Fruit fly (Drosophila melanogaster) whole organism, embryonic: ENCODE data around the gene CG17982.

Source experiments
- B-H2 ChIP-seq: fragments of 200-800 bp; sonication (Bioruptor generic); optimal IDR thresholded peaks from 2 replicates; lab custom pipeline; 2018; ENCODE audit warnings: missing biosample characterization, mild to moderate bottlenecking, missing genetic modification characterization
- BtbVII ChIP-seq: fragments of 200-800 bp; sonication (Bioruptor generic); optimal IDR thresholded peaks from 3 replicates; lab custom pipeline; 2017; ENCODE audit warnings: missing biosample characterization, mild to moderate bottlenecking, missing genetic modification characterization
- CG11247 ChIP-seq: fragments of 200-800 bp; sonication (Bioruptor generic); IDR thresholded peaks from 2 replicates; pipeline ENCODE4 v1.3.6; 2022; ENCODE audit warnings: missing biosample characterization, missing genetic modification characterization
- CG11696 ChIP-seq: fragments of 200-800 bp; sonication (Bioruptor generic); IDR thresholded peaks from 2 replicates; pipeline ENCODE4 v1.3.6; 2022; ENCODE audit warnings: missing biosample characterization, missing genetic modification characterization
- CG12299 ChIP-seq: fragments of 200-800 bp; sonication (Bioruptor generic); optimal IDR thresholded peaks from 2 replicates; lab custom pipeline; 2018; ENCODE audit warnings: missing biosample characterization, mild to moderate bottlenecking, missing genetic modification characterization
- CG12659 ChIP-seq: fragments of 200-800 bp; sonication (Bioruptor generic); optimal IDR thresholded peaks from 3 replicates; lab custom pipeline; 2017; ENCODE audit warnings: mild to moderate bottlenecking, missing biosample characterization, missing genetic modification reagents, missing genetic modification characterization
- CG12942 ChIP-seq: fragments of 200-800 bp; sonication (Bioruptor generic); optimal IDR thresholded peaks from 3 replicates; lab custom pipeline; 2016; ENCODE audit warnings: missing biosample characterization, missing genetic modification characterization
- CG1603 ChIP-seq: fragments of 200-800 bp; sonication (Bioruptor generic); optimal IDR thresholded peaks from 2 replicates; lab custom pipeline; 2019; ENCODE audit warnings: missing biosample characterization, mild to moderate bottlenecking, missing genetic modification characterization, moderate library complexity
- CG16863 ChIP-seq: fragments of 200-800 bp; sonication (Bioruptor generic); optimal IDR thresholded peaks from 3 replicates; lab custom pipeline; 2016; ENCODE audit warnings: missing biosample characterization, missing genetic modification characterization
- CG18011 ChIP-seq: fragments of 200-800 bp; sonication (Bioruptor generic); optimal IDR thresholded peaks from 2 replicates; lab custom pipeline; 2017; ENCODE audit warnings: missing biosample characterization, missing genetic modification characterization, mild to moderate bottlenecking, moderate library complexity, missing genotype
- CG18262 ChIP-seq: fragments of 200-800 bp; optimal IDR thresholded peaks from 3 replicates; lab custom pipeline; 2019; ENCODE audit warnings: missing biosample characterization, mild to moderate bottlenecking, missing genetic modification characterization, moderate library complexity
- CG2202 ChIP-seq: fragments of 200-800 bp; sonication (Bioruptor generic); optimal IDR thresholded peaks from 2 replicates; lab custom pipeline; 2018; ENCODE audit warnings: missing biosample characterization, mild to moderate bottlenecking, missing genetic modification characterization
- CG2678 ChIP-seq: fragments of 200-800 bp; sonication (Bioruptor generic); optimal IDR thresholded peaks from 3 replicates; lab custom pipeline; 2019; ENCODE audit warnings: missing biosample characterization, mild to moderate bottlenecking, missing genetic modification characterization, moderate library complexity
- CG31441 ChIP-seq: fragments of 200-800 bp; sonication (Bioruptor generic); IDR thresholded peaks from 2 replicates; pipeline ENCODE4 v1.3.6; 2022; ENCODE audit warnings: missing biosample characterization, missing genetic modification characterization
- CG33213 ChIP-seq: fragments of 200-800 bp; sonication (Bioruptor generic); optimal IDR thresholded peaks from 3 replicates; lab custom pipeline; 2016; ENCODE audit warnings: missing biosample characterization, missing genetic modification characterization
- CG3726 ChIP-seq: fragments of 200-800 bp; sonication (Bioruptor generic); IDR thresholded peaks from 3 replicates; pipeline ENCODE4, ENCODE4 v1.3.6; 2022; ENCODE audit warnings: missing biosample characterization, missing genetic modification characterization
- CG3995 ChIP-seq: fragments of 200-800 bp; sonication (Bioruptor generic); optimal IDR thresholded peaks from 3 replicates; lab custom pipeline; 2016; ENCODE audit warnings: missing biosample characterization, missing genetic modification characterization
- CG5953 ChIP-seq: fragments of 200-800 bp; sonication (Bioruptor generic); IDR thresholded peaks from 2 replicates; pipeline ENCODE4 v1.3.6; 2022; ENCODE audit warnings: missing biosample characterization, missing genetic modification characterization
- CG9876 ChIP-seq: fragments of 200-800 bp; sonication (Bioruptor generic); optimal IDR thresholded peaks from 2 replicates; lab custom pipeline; 2016; ENCODE audit warnings: missing biosample characterization, missing genetic modification characterization
- CTCF ChIP-seq: fragments of 200-800 bp; sonication (Bioruptor generic); optimal IDR thresholded peaks from 2 replicates; lab custom pipeline; 2017; ENCODE audit warnings: missing biosample characterization, mild to moderate bottlenecking, missing genetic modification characterization, moderate library complexity
- Drgx ChIP-seq: fragments of 200-800 bp; sonication (Bioruptor generic); IDR thresholded peaks from 2 replicates; pipeline ENCODE4 v1.3.6; 2022; ENCODE audit warnings: missing biosample characterization, missing genetic modification characterization
- Fer2 ChIP-seq: fragments of 200-800 bp; sonication (Bioruptor generic); optimal IDR thresholded peaks from 2 replicates; lab custom pipeline; 2018; ENCODE audit warnings: missing biosample characterization, mild to moderate bottlenecking, missing genetic modification characterization, moderate library complexity
- H15 ChIP-seq: fragments of 200-800 bp; sonication (Bioruptor generic); IDR thresholded peaks from 3 replicates; pipeline ENCODE4 v1.3.6; 2022; ENCODE audit warnings: missing biosample characterization, missing genetic modification characterization
- Hmr ChIP-seq: fragments of 200-800 bp; sonication (Bioruptor generic); optimal IDR thresholded peaks from 3 replicates; lab custom pipeline; 2017; ENCODE audit warnings: mild to moderate bottlenecking, missing biosample characterization, missing genetic modification reagents, missing genetic modification characterization
- Hmx ChIP-seq: fragments of 200-800 bp; sonication (Bioruptor generic); optimal IDR thresholded peaks from 2 replicates; lab custom pipeline; 2016; ENCODE audit warnings: missing biosample characterization, missing genetic modification characterization
- Lim3 ChIP-seq: fragments of 200-800 bp; sonication (Bioruptor generic); IDR thresholded peaks from 2 replicates; pipeline ENCODE4 v1.3.6; 2022; ENCODE audit warnings: missing biosample characterization, missing genetic modification characterization
- MESR4 ChIP-seq: fragments of 200-800 bp; sonication (Bioruptor generic); optimal IDR thresholded peaks from 2 replicates; lab custom pipeline; 2018; ENCODE audit warnings: missing biosample characterization, mild to moderate bottlenecking, missing genetic modification characterization, moderate library complexity
- Mad ChIP-seq: fragments of 200-800 bp; sonication (Bioruptor generic); optimal IDR thresholded peaks from 2 replicates; lab custom pipeline; 2016; ENCODE audit warnings: missing biosample characterization, missing genetic modification characterization
- Nf-YC ChIP-seq: fragments of 200-800 bp; optimal IDR thresholded peaks from 3 replicates; lab custom pipeline; 2019; ENCODE audit warnings: missing biosample characterization, mild to moderate bottlenecking, missing genetic modification characterization, moderate library complexity
- Poxn ChIP-seq: fragments of 200-800 bp; sonication (Bioruptor generic); IDR thresholded peaks from 2 replicates; pipeline ENCODE4 v1.3.6; 2022; ENCODE audit warnings: missing biosample characterization, missing genetic modification characterization
- Ptx1 ChIP-seq: fragments of 200-800 bp; sonication (Bioruptor generic); IDR thresholded peaks from 2 replicates; pipeline ENCODE4 v1.3.6; 2022; ENCODE audit warnings: missing biosample characterization, missing genetic modification characterization
- Six4 ChIP-seq: fragments of 200-800 bp; sonication (Bioruptor generic); optimal IDR thresholded peaks from 2 replicates; lab custom pipeline; 2016; ENCODE audit warnings: missing biosample characterization, missing genetic modification characterization
- Spps ChIP-seq: fragments of 200-800 bp; sonication (Bioruptor generic); optimal IDR thresholded peaks from 2 replicates; lab custom pipeline; 2018; ENCODE audit warnings: missing biosample characterization, mild to moderate bottlenecking, missing genetic modification characterization
- Xrp1 ChIP-seq: fragments of 200-800 bp; sonication (Bioruptor generic); IDR thresholded peaks from 2 replicates; pipeline ENCODE4 v1.3.6; 2022; ENCODE audit warnings: missing biosample characterization, missing genetic modification characterization
- al ChIP-seq: fragments of 200-800 bp; sonication (Bioruptor generic); IDR thresholded peaks from 2 replicates; pipeline ENCODE4 v1.3.6; 2022; ENCODE audit warnings: missing biosample characterization, missing genetic modification characterization
- chn ChIP-seq: fragments of 200-800 bp; sonication (Bioruptor generic); optimal IDR thresholded peaks from 2 replicates; lab custom pipeline; 2016; ENCODE audit warnings: missing biosample characterization, missing genetic modification characterization
- croc ChIP-seq: fragments of 200-800 bp; sonication (Bioruptor generic); conservative IDR thresholded peaks from 3 replicates; pipeline ENCODE4 v1.3.6; 2022; ENCODE audit warnings: missing biosample characterization, missing genetic modification characterization
- dysf ChIP-seq: fragments of 200-800 bp; sonication (Bioruptor generic); IDR thresholded peaks from 3 replicates; pipeline ENCODE4 v1.3.6; 2022; ENCODE audit warnings: missing biosample characterization, missing genetic modification characterization
- esg ChIP-seq: fragments of 200-800 bp; sonication (Bioruptor generic); conservative IDR thresholded peaks from 2 replicates; pipeline ENCODE4 v1.3.6; 2022; ENCODE audit warnings: missing biosample characterization, missing genetic modification characterization
- fd102C ChIP-seq: fragments of 200-800 bp; sonication (Bioruptor generic); optimal IDR thresholded peaks from 2 replicates; lab custom pipeline; 2018; ENCODE audit warnings: missing biosample characterization, mild to moderate bottlenecking, missing genetic modification characterization, moderate library complexity
- lmd ChIP-seq: fragments of 200-800 bp; sonication (Bioruptor generic); IDR thresholded peaks from 2 replicates; pipeline ENCODE4 v1.3.6; 2022; ENCODE audit warnings: missing biosample characterization, missing genetic modification characterization
- maf-S ChIP-seq: fragments of 200-800 bp; sonication (Bioruptor generic); optimal IDR thresholded peaks from 2 replicates; lab custom pipeline; 2016; ENCODE audit warnings: missing biosample characterization, missing genetic modification characterization
- mld ChIP-seq: fragments of 200-800 bp; sonication (Bioruptor generic); IDR thresholded peaks from 3 replicates; pipeline ENCODE4 v1.3.6; 2022; ENCODE audit warnings: missing biosample characterization, missing genetic modification characterization; ENCODE audit not compliant: partially characterized antibody
- nerfin-2 ChIP-seq: fragments of 200-800 bp; sonication (Bioruptor generic); IDR thresholded peaks from 2 replicates; pipeline ENCODE4 v1.3.6; 2022; ENCODE audit warnings: missing biosample characterization, missing genetic modification characterization; ENCODE audit not compliant: partially characterized antibody
- peb ChIP-seq: fragments of 200-800 bp; sonication (Bioruptor generic); IDR thresholded peaks from 2 replicates; pipeline ENCODE4 v1.3.6; 2022; ENCODE audit warnings: missing biosample characterization, missing genetic modification characterization
- pfk ChIP-seq: fragments of 200-800 bp; sonication (Bioruptor generic); optimal IDR thresholded peaks from 2 replicates; lab custom pipeline; 2018; ENCODE audit warnings: missing biosample characterization, mild to moderate bottlenecking, missing genetic modification characterization, moderate library complexity
- pros ChIP-seq: fragments of 200-800 bp; sonication (Bioruptor generic); optimal IDR thresholded peaks from 3 replicates; lab custom pipeline; 2019; ENCODE audit warnings: missing biosample characterization, mild to moderate bottlenecking, missing genetic modification characterization, moderate library complexity
- psq ChIP-seq: fragments of 200-800 bp; sonication (Bioruptor generic); optimal IDR thresholded peaks from 2 replicates; lab custom pipeline; 2017; ENCODE audit warnings: missing biosample characterization, missing genetic modification characterization
- so ChIP-seq: fragments of 200-800 bp; sonication (Bioruptor generic); IDR thresholded peaks from 3 replicates; pipeline ENCODE4 v1.3.6; 2022; ENCODE audit warnings: missing biosample characterization, missing genetic modification characterization
- wor ChIP-seq: fragments of 200-800 bp; sonication (Bioruptor generic); IDR thresholded peaks from 2 replicates; pipeline ENCODE4 v1.3.6; 2022; ENCODE audit warnings: missing biosample characterization, missing genetic modification characterization
- zen2 ChIP-seq: fragments of 200-800 bp; sonication (Bioruptor generic); IDR thresholded peaks from 3 replicates; pipeline ENCODE4 v1.3.6; 2022; ENCODE audit warnings: missing biosample characterization, missing genetic modification characterization; ENCODE audit not compliant: partially characterized antibody
- zfh2 ChIP-seq: fragments of 200-800 bp; sonication (Bioruptor generic); optimal IDR thresholded peaks from 2 replicates; lab custom pipeline; 2016; ENCODE audit warnings: missing biosample characterization, missing genetic modification characterization

CG17982 gene

dm6 chrX:8143537-8143936 is at the start of gene CG17982 (continued):
- no peak for TF ChIP-seq nerfin-2
- peak; percentile 89 for TF ChIP-seq Drgx (GFP tag; lab: Robert Waterston, UW)
- TF ChIP-seq CG11247 (GFP tag; lab: Robert Waterston, UW): peak; percentile 66
- TF ChIP-seq CG3726 (GFP tag; lab: Robert Waterston, UW): peak; percentile 68; the same call in 1 of the 3 replicates
- TF ChIP-seq fd102C: no peak
- TF ChIP-seq lmd (GFP tag; lab: Robert Waterston, UW): peak; percentile 79
- TF ChIP-seq Six4 (GFP tag; lab: Kevin White, UChicago): peak; percentile 82
- peak; percentile 17 for TF ChIP-seq CTCF (GFP tag; lab: Kevin White, UChicago)
- TF ChIP-seq Mad: peak; percentile 81
- TF ChIP-seq CG18262 (tag; lab: Kevin White, UChicago): peak; percentile 96
- TF ChIP-seq Hmr (GFP tag; lab: Kevin White, UChicago): no peak
- peak; percentile 64; the same call in 2 of the 3 replicates for TF ChIP-seq H15 (GFP tag; lab: Robert Waterston, UW)
- TF ChIP-seq CG12942 (GFP tag; lab: Kevin White, UChicago): peak; percentile 80
- peak; percentile 87 for TF ChIP-seq CG33213 (GFP tag; lab: Kevin White, UChicago)
- peak; percentile 81 for TF ChIP-seq Nf-YC (tag; lab: Kevin White, UChicago)
- TF ChIP-seq pros (GFP tag; lab: Kevin White, UChicago): peak; percentile 3
- peak; percentile 80 for TF ChIP-seq Fer2 (tag; lab: Kevin White, UChicago)
- no peak for TF ChIP-seq Poxn (GFP tag; lab: Robert Waterston, UW)
- TF ChIP-seq CG5953: peak; percentile 59; the same call in 1 of the 2 replicates
- peak; percentile 74 for TF ChIP-seq esg (GFP tag; lab: Robert Waterston, UW)
- peak; percentile 91 for TF ChIP-seq B-H2 (GFP tag; lab: Kevin White, UChicago)
- TF ChIP-seq mld (GFP tag; lab: Robert Waterston, UW): no peak
- TF ChIP-seq croc (GFP tag; lab: Robert Waterston, UW): peak; percentile 53
- TF ChIP-seq al: peak; percentile 71
- peak; percentile 80 for TF ChIP-seq CG31441
- peak; percentile 46 for TF ChIP-seq wor (GFP tag; lab: Robert Waterston, UW)
- TF ChIP-seq CG2202: peak; percentile 71
- TF ChIP-seq Xrp1 (GFP tag; lab: Robert Waterston, UW): peak; percentile 85
- TF ChIP-seq Lim3 (GFP tag; lab: Robert Waterston, UW): no peak
- TF ChIP-seq CG11696 (GFP tag; lab: Robert Waterston, UW): peak; percentile 37; the same call in 1 of the 2 replicates
- peak; percentile 90 for TF ChIP-seq CG2678 (tag; lab: Kevin White, UChicago)
- TF ChIP-seq chn (GFP tag; lab: Kevin White, UChicago): peak; percentile 86
- TF ChIP-seq CG12299 (tag; lab: Kevin White, UChicago): peak; percentile 86
- TF ChIP-seq so (GFP tag; lab: Robert Waterston, UW): peak; percentile 77; the same call in 2 of the 3 replicates
- TF ChIP-seq CG12659 (GFP tag; lab: Kevin White, UChicago): peak; percentile 87
- peak; percentile 81 for TF ChIP-seq dysf (GFP tag; lab: Robert Waterston, UW)
- peak; percentile 73 for TF ChIP-seq CG18011 (GFP tag; lab: Kevin White, UChicago)
- TF ChIP-seq CG3995 (GFP tag; lab: Kevin White, UChicago): peak; percentile 50
- peak; percentile 62 for TF ChIP-seq CG9876 (GFP tag; lab: Kevin White, UChicago)
- TF ChIP-seq maf-S (GFP tag; lab: Kevin White, UChicago): peak; percentile 80
- TF ChIP-seq CG16863 (GFP tag; lab: Kevin White, UChicago): peak; percentile 80
- peak; percentile 82 for TF ChIP-seq CG1603 (tag; lab: Kevin White, UChicago)
- peak; percentile 88 for TF ChIP-seq zfh2 (GFP tag; lab: Kevin White, UChicago)
- peak; percentile 27 for TF ChIP-seq pfk (GFP tag; lab: Kevin White, UChicago)
- peak; percentile 53 for TF ChIP-seq Hmx (GFP tag; lab: Kevin White, UChicago)
- peak; percentile 94 for TF ChIP-seq psq (GFP tag; lab: Kevin White, UChicago)
- peak; percentile 63 for TF ChIP-seq Spps
- no peak for TF ChIP-seq zen2 (GFP tag; lab: Robert Waterston, UW)
- TF ChIP-seq BtbVII (GFP tag; lab: Kevin White, UChicago): peak; percentile 82
- peak; percentile 82 for TF ChIP-seq Ptx1 (GFP tag; lab: Robert Waterston, UW)
- no peak for TF ChIP-seq peb (GFP tag; lab: Robert Waterston, UW)
- TF ChIP-seq MESR4 (GFP tag; lab: Kevin White, UChicago): peak; percentile 51
